Worm (Caenorhabditis elegans) whole organism, L4 larva: ENCODE measurements around the gene Y73C8B.5.

Experiments
- T26A8.4 ChIP-seq: fragments of 200-800 bp; sonication (Bioruptor generic); IDR thresholded peaks from 2 replicates; pipeline ENCODE4 v1.3.6; 2022; ENCODE audit warnings: missing genetic modification characterization, missing compliant biosample characterization
- Y5F2A.4 ChIP-seq: fragments of 200-800 bp; sonication (Bioruptor generic); optimal IDR thresholded peaks from 2 replicates; lab custom pipeline; 2018; ENCODE audit warnings: mild to moderate bottlenecking, missing genetic modification characterization, missing compliant biosample characterization
- ZK546.5 ChIP-seq, 2 experiments: sonication (generic microtip); optimal IDR thresholded peaks; 2 replicates each; lab custom pipeline; 2017; ENCODE audit warnings: missing biosample characterization in 2 of 2, missing genetic modification characterization in 2 of 2
- aha-1 ChIP-seq: fragments of 150-350 bp; peaks from one replicate; lab custom pipeline; 2014; ENCODE audit warnings: missing biosample characterization, missing genetic modification characterization
- aly-2 ChIP-seq: sonication (generic microtip); optimal IDR thresholded peaks from 2 replicates; lab custom pipeline; 2018; ENCODE audit warnings: missing biosample characterization, missing genetic modification characterization
- arid-1 ChIP-seq: fragments of 200-800 bp; sonication (Bioruptor generic); conservative IDR thresholded peaks from 2 replicates; pipeline ENCODE4 v1.3.6; 2022; ENCODE audit warnings: missing genetic modification reagents, missing genetic modification characterization, missing compliant biosample characterization
- ceh-20 ChIP-seq: fragments of 200-800 bp; sonication (Bioruptor generic); IDR thresholded peaks from 2 replicates; pipeline ENCODE4 v1.3.6; 2022; ENCODE audit warnings: missing genetic modification reagents, missing genetic modification characterization, missing compliant biosample characterization
- ceh-32 ChIP-seq: sonication (generic microtip); optimal IDR thresholded peaks from 2 replicates; lab custom pipeline; 2016; ENCODE audit warnings: mild to moderate bottlenecking, missing genetic modification characterization, missing compliant biosample characterization; ENCODE audit not compliant: poor library complexity
- ceh-44 ChIP-seq: fragments of 200-800 bp; sonication (Bioruptor generic); IDR thresholded peaks from 2 replicates; pipeline ENCODE4 v1.3.6; 2022; ENCODE audit warnings: missing genetic modification reagents, missing genetic modification characterization, missing compliant biosample characterization
- ceh-62 ChIP-seq: sonication (generic microtip); optimal IDR thresholded peaks from 2 replicates; lab custom pipeline; 2017; ENCODE audit warnings: missing biosample characterization, missing genetic modification characterization
- ceh-82 ChIP-seq: sonication (generic microtip); optimal IDR thresholded peaks from 2 replicates; lab custom pipeline; 2017; ENCODE audit warnings: missing biosample characterization, missing genetic modification characterization
- daf-12 ChIP-seq: fragments of 150-350 bp; optimal IDR thresholded peaks from 2 replicates; lab custom pipeline; 2014; ENCODE audit warnings: missing biosample characterization, missing genetic modification reagents, missing genetic modification characterization
- daf-8 ChIP-seq: fragments of 200-800 bp; sonication (Bioruptor generic); IDR thresholded peaks from 2 replicates; pipeline ENCODE4 v1.3.6; 2022; ENCODE audit warnings: missing genetic modification characterization, missing compliant biosample characterization
- dmd-6 ChIP-seq: fragments of 200-800 bp; sonication (Bioruptor generic); IDR thresholded peaks from 2 replicates; pipeline ENCODE4 v1.3.6; 2022; ENCODE audit warnings: missing genetic modification reagents, missing genetic modification characterization, missing compliant biosample characterization
- dmd-8 ChIP-seq: fragments of 200-800 bp; sonication (Bioruptor generic); IDR thresholded peaks from 2 replicates; pipeline ENCODE4 v1.3.6; 2022; ENCODE audit warnings: missing genetic modification characterization, missing compliant biosample characterization
- dpl-1 ChIP-seq: fragments of 150-350 bp; optimal IDR thresholded peaks from 2 replicates; lab custom pipeline; 2014; ENCODE audit warnings: missing biosample characterization, missing genetic modification reagents, missing genetic modification characterization
- gei-8 ChIP-seq: fragments of 200-800 bp; sonication (Bioruptor generic); optimal IDR thresholded peaks from 2 replicates; lab custom pipeline; 2018; ENCODE audit warnings: mild to moderate bottlenecking, missing genetic modification characterization, missing compliant biosample characterization
- hif-1 ChIP-seq, 2 experiments: sonication (generic microtip); optimal IDR thresholded peaks; 2 replicates each; lab custom pipeline; 2016 to 2017; ENCODE audit warnings: missing compliant biosample characterization in 2 of 2, missing genetic modification characterization in 2 of 2, missing genetic modification reagents in 2 of 2, missing genotype in 2 of 2, mild to moderate bottlenecking in 1 of 2
- lin-13 ChIP-seq: fragments of 150-350 bp; optimal IDR thresholded peaks from 2 replicates; lab custom pipeline; 2014; ENCODE audit warnings: missing biosample characterization, missing genetic modification reagents, missing genetic modification characterization
- lin-39 ChIP-seq: fragments of 150-350 bp; optimal IDR thresholded peaks from 2 replicates; lab custom pipeline; 2014; ENCODE audit warnings: missing biosample characterization, missing genetic modification reagents, missing genetic modification characterization
- mdl-1 ChIP-seq, 2 experiments: fragments of 150-350 bp in 1 of 2; sonication (generic microtip) in 1 of 2; optimal IDR thresholded peaks; 2 replicates each; lab custom pipeline; 2014 to 2017; ENCODE audit warnings: missing biosample characterization in 2 of 2, missing genetic modification characterization in 2 of 2
- mes-2 ChIP-seq: sonication (generic microtip); optimal IDR thresholded peaks from 2 replicates; lab custom pipeline; 2016; ENCODE audit warnings: missing genotype, mild to moderate bottlenecking, missing genetic modification characterization, missing compliant biosample characterization; ENCODE audit not compliant: poor library complexity, severe bottlenecking
- nhr-10 ChIP-seq: fragments of 150-350 bp; optimal IDR thresholded peaks from 2 replicates; lab custom pipeline; 2014; ENCODE audit warnings: missing biosample characterization, missing genetic modification characterization
- nhr-102 ChIP-seq: sonication (generic microtip); optimal IDR thresholded peaks from 2 replicates; lab custom pipeline; 2016; ENCODE audit warnings: mild to moderate bottlenecking, missing genetic modification characterization, moderate library complexity, missing compliant biosample characterization
- nhr-25 ChIP-seq: sonication (generic microtip); optimal IDR thresholded peaks from 2 replicates; lab custom pipeline; 2017; ENCODE audit warnings: missing genetic modification characterization, mild to moderate bottlenecking, missing compliant biosample characterization, antibody characterized with exemption, moderate library complexity, borderline replicate concordance; ENCODE audit not compliant: insufficient read depth
- nhr-28 ChIP-seq: fragments of 150-350 bp; optimal IDR thresholded peaks from 2 replicates; lab custom pipeline; 2014; ENCODE audit warnings: missing biosample characterization, missing genetic modification characterization
- nhr-42 ChIP-seq: fragments of 200-800 bp; sonication (Bioruptor generic); IDR thresholded peaks from 2 replicates; pipeline ENCODE4 v1.3.6; 2022; ENCODE audit warnings: missing genetic modification characterization, missing compliant biosample characterization
- pqm-1 ChIP-seq: sonication (generic microtip); optimal IDR thresholded peaks from 2 replicates; lab custom pipeline; 2017; ENCODE audit warnings: missing biosample characterization, missing genetic modification characterization
- rbr-2 ChIP-seq: sonication (generic microtip); optimal IDR thresholded peaks from 2 replicates; lab custom pipeline; 2016; ENCODE audit warnings: missing genotype, missing genetic modification characterization, missing compliant biosample characterization
- set-16 ChIP-seq: fragments of 200-800 bp; sonication (Bioruptor generic); IDR thresholded peaks from 2 replicates; pipeline ENCODE4 v1.3.6; 2022; ENCODE audit warnings: missing genetic modification reagents, missing genetic modification characterization, missing compliant biosample characterization
- snpc-1.2 ChIP-seq: fragments of 200-800 bp; sonication (Bioruptor generic); IDR thresholded peaks from 2 replicates; pipeline ENCODE4 v1.3.6; 2022; ENCODE audit warnings: missing genetic modification reagents, missing genetic modification characterization, missing compliant biosample characterization
- spr-3 ChIP-seq: fragments of 200-800 bp; sonication (Bioruptor generic); optimal IDR thresholded peaks from 2 replicates; lab custom pipeline; 2018; ENCODE audit warnings: mild to moderate bottlenecking, missing genetic modification characterization, missing compliant biosample characterization
- tra-1 ChIP-seq: fragments of 200-800 bp; sonication (Bioruptor generic); IDR thresholded peaks from 2 replicates; pipeline ENCODE4 v1.3.6; 2022; ENCODE audit warnings: missing genetic modification reagents, missing genetic modification characterization, missing compliant biosample characterization
- unc-130 ChIP-seq: sonication (generic microtip); optimal IDR thresholded peaks from 2 replicates; lab custom pipeline; 2016; ENCODE audit warnings: missing genetic modification reagents, missing genetic modification characterization, missing compliant biosample characterization
- unc-39 ChIP-seq: sonication (generic microtip); optimal IDR thresholded peaks from 2 replicates; lab custom pipeline; 2017; ENCODE audit warnings: missing biosample characterization, missing genetic modification characterization
- unc-62 ChIP-seq, 3 experiments: fragments of 150-350 bp in 1 of 3; sonication (generic microtip); optimal IDR thresholded peaks in 2 of 3; peaks in 1 of 3; 1 replicate in 1 of 3; 2 replicates in 2 of 3; lab custom pipeline; 2014 to 2017; ENCODE audit warnings: missing biosample characterization in 3 of 3, missing genetic modification characterization in 3 of 3, missing genetic modification reagents in 3 of 3, missing genotype in 1 of 3
- ztf-11 ChIP-seq: fragments of 150-350 bp; optimal IDR thresholded peaks from 2 replicates; lab custom pipeline; 2014; ENCODE audit warnings: missing biosample characterization, missing genetic modification characterization
- ztf-7 ChIP-seq: fragments of 150-350 bp; optimal IDR thresholded peaks from 2 replicates; lab custom pipeline; 2014; ENCODE audit warnings: missing biosample characterization, missing genetic modification characterization

Y73C8B.5 gene

DNA sequence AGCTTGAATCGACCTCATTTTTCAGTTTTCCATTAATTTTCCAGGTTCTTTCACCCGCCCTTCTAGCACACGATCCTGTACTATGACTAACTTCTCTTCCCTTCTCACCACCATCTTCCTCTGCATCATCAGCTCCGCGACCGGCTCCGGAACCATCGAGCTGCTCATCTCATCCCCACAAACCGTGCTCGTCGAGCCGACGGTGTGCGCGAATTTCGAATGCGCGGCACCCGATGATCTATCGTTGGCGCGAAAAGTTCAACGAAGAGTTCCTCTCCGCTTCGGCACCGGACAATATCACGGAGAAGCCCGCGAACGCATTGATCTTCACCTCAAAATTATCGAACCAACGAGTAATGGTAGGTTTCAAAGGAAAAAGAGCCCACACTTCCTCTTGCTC is 13.1 kb downstream of the Y73C8B.5 start, which contains the start of gene apx-1:
Gene apx-1, plus strand, starts transcription at position 50 of the 400 bp plus-strand sequence.
- TF ChIP-seq set-16, result peak; percentile 78
- TF ChIP-seq ceh-62, result no peak
- peak; percentile 9 for TF ChIP-seq aha-1 (tag; lab: Kevin White, UChicago)
- TF ChIP-seq nhr-25, result no peak
- no peak for TF ChIP-seq daf-8 (GFP tag; lab: Robert Waterston, UW)
- TF ChIP-seq snpc-1.2 (GFP tag; lab: Robert Waterston, UW), result no peak

DNA sequence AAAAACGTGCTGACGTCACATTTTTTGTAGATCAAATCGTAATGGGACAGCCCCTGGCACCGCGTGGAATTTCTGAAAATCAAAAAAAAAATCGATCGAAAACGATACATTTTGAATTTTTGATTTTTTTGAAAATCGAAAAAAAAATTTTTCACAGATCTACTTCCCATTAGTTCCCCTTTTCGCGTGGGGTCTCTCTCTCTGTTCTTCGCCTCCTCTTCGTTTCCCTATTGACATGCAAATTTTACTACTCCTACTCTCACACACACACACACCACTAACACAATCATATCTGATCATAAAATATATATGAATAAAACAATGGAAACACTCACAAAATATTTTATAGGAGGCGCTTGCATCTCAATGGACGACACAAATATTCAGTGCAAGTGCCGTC is 21.5 kb downstream of the Y73C8B.5 start:
- TF ChIP-seq nhr-102 (tag; lab: Kevin White, UChicago), result no peak
- TF ChIP-seq mdl-1 (tag; optimal IDR thresholded peaks at IDR 0.05; lab: Kevin White, UChicago), result no peak
- TF ChIP-seq ceh-32 (tag; lab: Kevin White, UChicago), result no peak
- TF ChIP-seq unc-62 (GFP tag; optimal IDR thresholded peaks at IDR 0.05 in 1 of 2; lab: Kevin White, UChicago), result peak in 1 of 2 experiments; percentile 31
- TF ChIP-seq unc-62 (tag; optimal IDR thresholded peaks at IDR 0.05; lab: Kevin White, UChicago), result no peak
- no peak for TF ChIP-seq ceh-20

DNA sequence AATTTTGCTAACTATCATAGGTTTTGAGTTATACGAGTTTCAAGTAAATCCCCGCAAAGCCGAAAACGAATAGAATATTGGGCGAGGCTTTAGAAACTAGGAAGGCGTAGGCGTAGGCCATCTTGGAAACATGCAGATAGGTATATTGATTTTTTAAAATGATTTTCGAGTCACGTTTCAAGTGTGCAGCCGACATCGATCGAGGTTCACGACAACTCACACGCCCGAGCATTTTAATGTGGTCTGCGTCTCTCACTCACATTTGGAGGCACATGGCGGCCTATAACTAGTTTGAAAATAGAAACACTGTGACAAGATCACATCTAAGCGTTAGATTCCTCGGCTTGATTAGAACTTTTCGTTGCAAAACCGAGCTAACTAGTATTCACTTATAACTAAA is 30.3 kb downstream of the Y73C8B.5 start, which contains the start of gene K08D9.2:
Gene K08D9.2, plus strand, starts transcription at position 301 of the 400 bp plus-strand sequence.
- TF ChIP-seq unc-39 (tag; lab: Kevin White, UChicago) (no peak), ztf-11 (tag; lab: Kevin White, UChicago) (no peak), aha-1 (tag; lab: Kevin White, UChicago) (no peak), Y5F2A.4 (GFP tag; lab: Kevin White, UChicago) (no peak), aly-2 (no peak), arid-1 (GFP tag; lab: Robert Waterston, UW) (no peak), nhr-42 (GFP tag; lab: Robert Waterston, UW) (no peak), mdl-1 (tag; optimal IDR thresholded peaks at IDR 0.05; lab: Kevin White, UChicago) (no peak), pqm-1 (tag; lab: Kevin White, UChicago) (no peak), gei-8 (no peak), mes-2 (tag; lab: Kevin White, UChicago) (no peak)

DNA sequence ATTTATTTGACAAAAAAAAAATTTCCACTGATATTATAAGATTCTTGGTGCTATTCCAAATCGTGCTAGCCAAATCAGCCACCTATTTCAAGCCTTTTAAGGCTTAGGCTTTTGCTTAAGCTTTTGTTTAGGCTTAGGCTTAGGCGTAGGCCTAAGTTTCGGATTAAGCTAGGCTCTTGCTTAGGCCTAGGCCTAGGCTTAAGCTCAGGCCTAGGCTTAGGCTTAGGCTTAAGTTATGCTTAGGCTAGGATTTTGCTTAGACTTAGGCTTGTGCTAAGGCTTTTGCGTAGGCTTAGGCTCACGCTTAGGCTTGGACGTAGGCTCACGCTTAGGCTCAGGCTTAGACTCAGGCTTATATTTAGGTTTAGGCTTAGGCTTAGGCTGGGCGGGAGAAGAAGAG is 33.1 kb downstream of the Y73C8B.5 start:
- TF ChIP-seq dpl-1, result no peak
- TF ChIP-seq mdl-1 (tag; optimal IDR thresholded peaks at IDR 0.05; lab: Kevin White, UChicago), result no peak
- no peak for TF ChIP-seq lin-13 (GFP tag; lab: Kevin White, UChicago)
- no peak for TF ChIP-seq ztf-7
- TF ChIP-seq aly-2, result no peak
- TF ChIP-seq unc-130 (GFP tag; lab: Kevin White, UChicago), result no peak
- no peak for TF ChIP-seq aha-1 (tag; lab: Kevin White, UChicago)
- TF ChIP-seq nhr-28 (tag; lab: Kevin White, UChicago), result no peak
- TF ChIP-seq T26A8.4 (GFP tag; lab: Robert Waterston, UW), result no peak
- TF ChIP-seq ceh-44 (GFP tag; lab: Robert Waterston, UW), result no peak
- no peak for TF ChIP-seq snpc-1.2 (GFP tag; lab: Robert Waterston, UW)
- no peak for TF ChIP-seq rbr-2 (tag; lab: Kevin White, UChicago)
- no peak for TF ChIP-seq daf-8 (GFP tag; lab: Robert Waterston, UW)
- TF ChIP-seq unc-39 (tag; lab: Kevin White, UChicago), result no peak
- TF ChIP-seq tra-1 (GFP tag; lab: Robert Waterston, UW), result no peak
- TF ChIP-seq ZK546.5 (tag; optimal IDR thresholded peaks at IDR 0.05; lab: Kevin White, UChicago), result no peak
- TF ChIP-seq ceh-20, result no peak
- no peak for TF ChIP-seq nhr-10 (tag; lab: Kevin White, UChicago)
- TF ChIP-seq daf-12, result no peak
- TF ChIP-seq ceh-62, result no peak

DNA sequence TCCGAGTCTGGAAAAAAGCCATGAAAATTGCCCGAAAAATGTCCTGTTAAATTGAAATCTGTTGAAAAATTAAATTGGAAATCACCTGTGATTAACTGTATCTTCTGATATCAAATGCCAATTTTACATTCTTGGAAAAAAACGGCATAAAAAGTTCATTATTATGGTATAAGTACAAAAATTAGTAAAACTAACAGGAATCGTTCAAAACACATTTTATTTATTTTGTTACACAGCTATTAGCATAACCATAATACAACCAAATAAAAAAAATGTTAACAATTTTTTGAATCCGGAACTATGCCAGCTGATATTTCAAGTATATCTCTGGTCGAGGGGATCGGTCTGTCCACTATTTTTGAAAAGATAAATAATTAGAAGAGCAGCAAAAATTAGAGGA is 33.5 kb downstream of the Y73C8B.5 start, which contains the start of gene K08D9.10:
Gene K08D9.10, plus strand, starts transcription at position 301 of the 400 bp plus-strand sequence.
- TF ChIP-seq aha-1 (tag; lab: Kevin White, UChicago) (no peak), lin-39 (tag; lab: Kevin White, UChicago) (no peak), Y5F2A.4 (GFP tag; lab: Kevin White, UChicago) (no peak), ceh-82 (tag; lab: Kevin White, UChicago) (no peak), dmd-6 (GFP tag; lab: Robert Waterston, UW) (no peak), ZK546.5 (tag; optimal IDR thresholded peaks at IDR 0.05; lab: Kevin White, UChicago) (no peak), spr-3 (GFP tag; lab: Kevin White, UChicago) (no peak), dpl-1 (no peak), ztf-11 (tag; lab: Kevin White, UChicago) (no peak), mes-2 (tag; lab: Kevin White, UChicago) (no peak), dmd-8 (GFP tag; lab: Robert Waterston, UW) (no peak), hif-1 (tag; optimal IDR thresholded peaks at IDR 0.05; lab: Kevin White, UChicago) (no peak)
